Worm (Caenorhabditis elegans) whole organism, L1 larva: ENCODE measurements around the gene gcsh-1.

ENCODE experiments used
- C04F5.9 ChIP-seq: sonication (generic microtip); optimal IDR thresholded peaks from 2 replicates; lab custom pipeline; 2016; ENCODE audit warnings: missing genetic modification characterization, missing compliant biosample characterization
- C34B4.2 ChIP-seq: sonication (generic microtip); optimal IDR thresholded peaks from 2 replicates; lab custom pipeline; 2017; ENCODE audit warnings: mild to moderate bottlenecking, missing genetic modification characterization, missing compliant biosample characterization
- F16B12.6 ChIP-seq: fragments of 150-350 bp; optimal IDR thresholded peaks from 2 replicates; lab custom pipeline; 2014; ENCODE audit warnings: missing biosample characterization, missing genetic modification characterization
- Y116A8C.19 ChIP-seq: sonication (generic microtip); optimal IDR thresholded peaks from 2 replicates; lab custom pipeline; 2016; ENCODE audit warnings: missing compliant biosample characterization, missing genetic modification characterization, borderline replicate concordance
- alr-1 ChIP-seq: fragments of 200-800 bp; sonication (Bioruptor generic); optimal IDR thresholded peaks from 2 replicates; lab custom pipeline; 2018; ENCODE audit warnings: borderline replicate concordance, mild to moderate bottlenecking, missing genetic modification characterization, missing compliant biosample characterization
- ama-1 ChIP-seq: fragments of 150-350 bp; optimal IDR thresholded peaks from 2 replicates; lab custom pipeline; 2014
- blmp-1 ChIP-seq: fragments of 150-350 bp; optimal IDR thresholded peaks from 2 replicates; lab custom pipeline; 2014; ENCODE audit warnings: missing biosample characterization, missing genetic modification characterization
- ceh-82 ChIP-seq, 3 experiments: fragments of 150-350 bp in 1 of 3; sonication (generic microtip) in 2 of 3; optimal IDR thresholded peaks; 2 replicates each; lab custom pipeline; 2014 to 2017; ENCODE audit warnings: missing biosample characterization in 3 of 3, missing genetic modification characterization in 3 of 3
- efl-1 ChIP-seq, 4 experiments: fragments of 150-350 bp; optimal IDR thresholded peaks in 3 of 4; peaks in 1 of 4; 1 replicate in 1 of 4; 2 replicates in 3 of 4; lab custom pipeline; 2014; ENCODE audit warnings: missing biosample characterization in 2 of 4, missing genetic modification characterization in 2 of 4, missing genetic modification reagents in 2 of 4
- efl-3 ChIP-seq: fragments of 200-800 bp; sonication (Bioruptor generic); optimal IDR thresholded peaks from 2 replicates; lab custom pipeline; 2018; ENCODE audit warnings: mild to moderate bottlenecking, missing genetic modification characterization, missing compliant biosample characterization
- egl-13 ChIP-seq: sonication (generic microtip); optimal IDR thresholded peaks from 2 replicates; lab custom pipeline; 2016; ENCODE audit warnings: missing genotype, missing genetic modification reagents, missing genetic modification characterization, missing compliant biosample characterization
- egl-27 ChIP-seq, 2 experiments: fragments of 150-350 bp in 1 of 2; sonication (generic microtip); optimal IDR thresholded peaks; 3 replicates each; lab custom pipeline; 2017 to 2018; ENCODE audit warnings: missing biosample characterization in 2 of 2, missing genetic modification characterization in 2 of 2, missing genetic modification reagents in 2 of 2
- elt-2 ChIP-seq: sonication (generic microtip); optimal IDR thresholded peaks from 2 replicates; lab custom pipeline; 2016; ENCODE audit warnings: missing genetic modification characterization, mild to moderate bottlenecking, inconsistent platforms, missing compliant biosample characterization, missing genetic modification reagents
- elt-3 ChIP-seq, 6 experiments: fragments of 150-350 bp in 1 of 6; sonication (generic microtip); optimal IDR thresholded peaks; 2 replicates each; lab custom pipeline; 2017 to 2018; ENCODE audit warnings: missing biosample characterization in 6 of 6, missing genetic modification characterization in 6 of 6, inconsistent platforms in 1 of 6
- fkh-10 ChIP-seq: sonication (generic microtip); optimal IDR thresholded peaks from 2 replicates; lab custom pipeline; 2017; ENCODE audit warnings: missing biosample characterization, missing genetic modification reagents, missing genetic modification characterization
- fkh-4 ChIP-seq: sonication (generic microtip); optimal IDR thresholded peaks from 2 replicates; lab custom pipeline; 2016; ENCODE audit warnings: missing compliant biosample characterization, missing genetic modification characterization, borderline replicate concordance
- fos-1 ChIP-seq: fragments of 150-350 bp; optimal IDR thresholded peaks from 2 replicates; lab custom pipeline; 2014; ENCODE audit warnings: missing biosample characterization, missing genetic modification characterization
- grh-1 ChIP-seq: fragments of 200-800 bp; sonication (Bioruptor generic); IDR thresholded peaks from 2 replicates; pipeline ENCODE4 v1.3.6; 2022; ENCODE audit warnings: missing genetic modification reagents, missing genetic modification characterization, missing compliant biosample characterization
- hlh-17 ChIP-seq: fragments of 200-800 bp; sonication (Bioruptor generic); optimal IDR thresholded peaks from 2 replicates; lab custom pipeline; 2018; ENCODE audit warnings: missing genetic modification characterization, mild to moderate bottlenecking, missing compliant biosample characterization, moderate library complexity, borderline replicate concordance
- hpl-2 ChIP-seq: fragments of 150-350 bp; optimal IDR thresholded peaks from 2 replicates; lab custom pipeline; 2014; ENCODE audit warnings: missing biosample characterization, missing genetic modification reagents, missing genetic modification characterization
- isw-1 ChIP-seq: fragments of 200-800 bp; sonication (Bioruptor generic); IDR thresholded peaks from 2 replicates; pipeline ENCODE4 v1.3.6; 2022; ENCODE audit warnings: missing genetic modification characterization, missing compliant biosample characterization
- jun-1 ChIP-seq: fragments of 150-350 bp; optimal IDR thresholded peaks from 2 replicates; lab custom pipeline; 2014; ENCODE audit warnings: missing biosample characterization, missing genetic modification reagents, missing genetic modification characterization
- lin-14 ChIP-seq: fragments of 200-800 bp; sonication (Bioruptor generic); optimal IDR thresholded peaks from 2 replicates; lab custom pipeline; 2018; ENCODE audit warnings: mild to moderate bottlenecking, missing genetic modification characterization, moderate library complexity, missing compliant biosample characterization
- lin-35 ChIP-seq, 2 experiments: fragments of 150-350 bp; optimal IDR thresholded peaks; 2 replicates each; lab custom pipeline; 2014; ENCODE audit warnings: missing biosample characterization in 2 of 2, missing genetic modification characterization in 2 of 2, missing genetic modification reagents in 2 of 2
- mef-2 ChIP-seq: fragments of 150-350 bp; optimal IDR thresholded peaks from 2 replicates; lab custom pipeline; 2014; ENCODE audit warnings: missing biosample characterization, missing genetic modification characterization
- mep-1 ChIP-seq: fragments of 150-350 bp; optimal IDR thresholded peaks from 2 replicates; lab custom pipeline; 2014; ENCODE audit warnings: missing biosample characterization, missing genetic modification characterization
- nhr-12 ChIP-seq: sonication (generic microtip); optimal IDR thresholded peaks from 2 replicates; lab custom pipeline; 2017; ENCODE audit warnings: missing biosample characterization, missing genetic modification characterization
- nhr-19 ChIP-seq: fragments of 200-800 bp; sonication (Bioruptor generic); conservative IDR thresholded peaks from 2 replicates; pipeline ENCODE4 v1.3.6; 2022; ENCODE audit warnings: missing genetic modification characterization, missing compliant biosample characterization
- nhr-20 ChIP-seq: sonication (generic microtip); optimal IDR thresholded peaks from 2 replicates; lab custom pipeline; 2016; ENCODE audit warnings: mild to moderate bottlenecking, missing genetic modification characterization, missing compliant biosample characterization
- nhr-237 ChIP-seq: fragments of 150-350 bp; optimal IDR thresholded peaks from 2 replicates; lab custom pipeline; 2014; ENCODE audit warnings: missing biosample characterization, missing genetic modification characterization
- nhr-28 ChIP-seq: fragments of 150-350 bp; optimal IDR thresholded peaks from 2 replicates; lab custom pipeline; 2014; ENCODE audit warnings: missing biosample characterization, missing genetic modification characterization
- nhr-47 ChIP-seq: sonication (generic microtip); optimal IDR thresholded peaks from 2 replicates; lab custom pipeline; 2016; ENCODE audit warnings: mild to moderate bottlenecking, missing genetic modification characterization, moderate library complexity, missing compliant biosample characterization
- nhr-71 ChIP-seq: sonication (generic microtip); optimal IDR thresholded peaks from 2 replicates; lab custom pipeline; 2016; ENCODE audit warnings: mild to moderate bottlenecking, missing genetic modification characterization, moderate library complexity, missing compliant biosample characterization
- nhr-76 ChIP-seq: sonication (generic microtip); optimal IDR thresholded peaks from 2 replicates; lab custom pipeline; 2017; ENCODE audit warnings: missing biosample characterization, missing genetic modification characterization
- nhr-85 ChIP-seq: sonication (generic microtip); peaks from one replicate; lab custom pipeline; 2016; ENCODE audit warnings: missing genetic modification characterization, inconsistent platforms, missing compliant biosample characterization
- pqm-1 ChIP-seq: sonication (generic microtip); optimal IDR thresholded peaks from 3 replicates; lab custom pipeline; 2017; ENCODE audit warnings: missing biosample characterization, missing genetic modification characterization
- rnt-1 ChIP-seq: sonication (generic microtip); optimal IDR thresholded peaks from 2 replicates; lab custom pipeline; 2016; ENCODE audit warnings: mild to moderate bottlenecking, missing genetic modification characterization, moderate library complexity, missing compliant biosample characterization
- skn-1 ChIP-seq: fragments of 150-350 bp; optimal IDR thresholded peaks from 2 replicates; lab custom pipeline; 2014; ENCODE audit warnings: missing biosample characterization, missing genetic modification characterization
- snpc-4 ChIP-seq: fragments of 150-350 bp; optimal IDR thresholded peaks from 2 replicates; lab custom pipeline; 2014; ENCODE audit warnings: missing biosample characterization, missing genetic modification characterization
- sptf-1 ChIP-seq: fragments of 150-350 bp; optimal IDR thresholded peaks from 2 replicates; lab custom pipeline; 2014; ENCODE audit warnings: missing biosample characterization, missing genetic modification characterization
- unc-62 ChIP-seq: fragments of 150-350 bp; optimal IDR thresholded peaks from 2 replicates; lab custom pipeline; 2014; ENCODE audit warnings: missing biosample characterization, missing genetic modification reagents, missing genetic modification characterization
- unc-98 ChIP-seq: fragments of 200-800 bp; sonication (Bioruptor generic); IDR thresholded peaks from 2 replicates; pipeline ENCODE4 v1.3.6; 2022; ENCODE audit warnings: missing genetic modification characterization, missing compliant biosample characterization
- vab-15 ChIP-seq: sonication (generic microtip); optimal IDR thresholded peaks from 2 replicates; lab custom pipeline; 2017; ENCODE audit warnings: missing genotype, mild to moderate bottlenecking, missing genetic modification characterization, missing compliant biosample characterization
- xbp-1 ChIP-seq: sonication (generic microtip); optimal IDR thresholded peaks from 2 replicates; lab custom pipeline; 2016; ENCODE audit warnings: missing genetic modification characterization, missing compliant biosample characterization

The gcsh-1 gene

ce11 chrX:14559519-14560296 lies 44.8 kb upstream of the gcsh-1 start:
- no peak for TF ChIP-seq hlh-17
- TF ChIP-seq nhr-237 (tag; lab: Kevin White, UChicago), result no peak
- TF ChIP-seq unc-98 (GFP tag; lab: Robert Waterston, UW), result 0 out of 2 replicates have a peak, but pooled peaks have one; percentile 20
- no peak for TF ChIP-seq unc-62
- no peak for TF ChIP-seq nhr-28
- TF ChIP-seq fkh-10 (GFP tag; lab: Kevin White, UChicago), result no peak
- TF ChIP-seq ama-1, result no peak
- TF ChIP-seq lin-14 (GFP tag; lab: Kevin White, UChicago), result no peak
- no peak for TF ChIP-seq jun-1 (tag; lab: Kevin White, UChicago)
- no peak for TF ChIP-seq C34B4.2 (tag; lab: Kevin White, UChicago)
- TF ChIP-seq grh-1 (GFP tag; lab: Robert Waterston, UW), result 0 out of 2 replicates have a peak, but pooled peaks have one; percentile 15
- peak; percentile 66 for TF ChIP-seq rnt-1 (tag; lab: Kevin White, UChicago)
- no peak for TF ChIP-seq nhr-76
- TF ChIP-seq nhr-19 (GFP tag; lab: Robert Waterston, UW), result peak; percentile 10; the same call in 1 of the 2 replicates
- TF ChIP-seq isw-1 (GFP tag; lab: Robert Waterston, UW), result no peak
- no peak for TF ChIP-seq hpl-2
- TF ChIP-seq egl-27 (tag; optimal IDR thresholded peaks at IDR 0.05; lab: Kevin White, UChicago), result peak in 1 of 2 experiments; percentile 5
- no peak for TF ChIP-seq egl-13 (tag; lab: Kevin White, UChicago)
- no peak for TF ChIP-seq alr-1 (tag; lab: Kevin White, UChicago)
- TF ChIP-seq efl-1 (optimal IDR thresholded peaks at IDR 0.05; lab: Kevin White, UChicago), result no peak
- TF ChIP-seq efl-1 (GFP tag; optimal IDR thresholded peaks at IDR 0.05 in 1 of 2; lab: Kevin White, UChicago), result peak; percentile 3 to 93
- TF ChIP-seq xbp-1, result no peak
- no peak for TF ChIP-seq snpc-4 (tag; lab: Kevin White, UChicago)
- TF ChIP-seq fkh-4 (tag; lab: Kevin White, UChicago), result no peak
- TF ChIP-seq nhr-12, result no peak
- TF ChIP-seq fos-1 (tag; lab: Kevin White, UChicago), result no peak
- TF ChIP-seq C04F5.9 (tag; lab: Kevin White, UChicago), result no peak
- TF ChIP-seq efl-3, result no peak
- no peak for TF ChIP-seq mef-2 (tag; lab: Kevin White, UChicago)
- TF ChIP-seq pqm-1, result no peak

- TF ChIP-seq skn-1 (tag; lab: Kevin White, UChicago) (peak; percentile 36), Y116A8C.19 (tag; lab: Kevin White, UChicago) (no peak), ceh-82 (tag; optimal IDR thresholded peaks at IDR 0.05; lab: Kevin White, UChicago) (peak in 1 of 3 experiments; percentile 26), unc-98 (GFP tag; lab: Robert Waterston, UW) (no peak), nhr-47 (tag; lab: Kevin White, UChicago) (no peak), vab-15 (tag; lab: Kevin White, UChicago) (no peak), blmp-1 (peak; percentile 72)
These were observed 44.2 kb upstream of the gcsh-1 start for ce11 chrX:14559084-14559483.

- peak; percentile 84 for TF ChIP-seq blmp-1
- TF ChIP-seq efl-1 (optimal IDR thresholded peaks at IDR 0.05; lab: Kevin White, UChicago), result no peak
- peak in 1 of 2 experiments; percentile 31 for TF ChIP-seq efl-1 (GFP tag; optimal IDR thresholded peaks at IDR 0.05 in 1 of 2; lab: Kevin White, UChicago)
- peak in 1 of 2 experiments; percentile 63 for TF ChIP-seq lin-35 (GFP tag; optimal IDR thresholded peaks at IDR 0.05; lab: Kevin White, UChicago)
- TF ChIP-seq C04F5.9 (tag; lab: Kevin White, UChicago), result no peak
- peak; percentile 38 for TF ChIP-seq elt-2 (tag; lab: Kevin White, UChicago)
- no peak for TF ChIP-seq F16B12.6 (tag; lab: Kevin White, UChicago)
- peak; percentile 37 for TF ChIP-seq nhr-71 (tag; lab: Kevin White, UChicago)
- TF ChIP-seq mep-1 (tag; lab: Kevin White, UChicago), result no peak
- peak; percentile 10 for TF ChIP-seq nhr-19 (GFP tag; lab: Robert Waterston, UW)
- TF ChIP-seq jun-1 (tag; lab: Kevin White, UChicago), result peak; percentile 27
- TF ChIP-seq nhr-85 (tag; lab: Kevin White, UChicago), result peak; percentile 75
- TF ChIP-seq elt-3 (tag; optimal IDR thresholded peaks at IDR 0.05; lab: Kevin White, UChicago), result peak in 4 of 6 experiments; percentile 27 to 70 (median 48)
- peak; percentile 82 for TF ChIP-seq nhr-20 (tag; lab: Kevin White, UChicago)
- TF ChIP-seq sptf-1, result no peak
These were observed 43.2 kb upstream of the gcsh-1 start, which contains the start of gene nhr-3 for ce11 chrX:14557936-14558554. TSS of gene nhr-3 (plus strand) at chrX:14558504.
